Fruit fly (Drosophila melanogaster) whole organism, wandering third instar larva: ENCODE data around the gene TfIIEbeta.

ENCODE experiments used
- Dfd ChIP-seq: fragments of >200 bp; optimal IDR thresholded peaks from 2 replicates; lab custom pipeline; 2017; ENCODE audit warnings: missing biosample characterization, missing genetic modification characterization
- Hnf4 ChIP-seq: fragments of 200-800 bp; sonication (Bioruptor generic); optimal IDR thresholded peaks from 2 replicates; lab custom pipeline; 2016; ENCODE audit warnings: missing biosample characterization, mild to moderate bottlenecking, missing genetic modification characterization
- Vsx2 ChIP-seq: fragments of 200-300, 225-300 bp; sonication (Bioruptor generic); optimal IDR thresholded peaks from 2 replicates; lab custom pipeline; 2018; ENCODE audit warnings: missing biosample characterization, missing genetic modification characterization; ENCODE audit not compliant: partially characterized antibody
- dl ChIP-seq, 2 experiments: fragments of 175-275, 200-275 bp in 1 of 2; fragments of 200-275 bp in 1 of 2; sonication (Bioruptor generic); optimal IDR thresholded peaks; lab custom pipeline; 2018; ENCODE audit warnings: mild to moderate bottlenecking in 2 of 2, missing biosample characterization in 2 of 2, missing genetic modification characterization in 2 of 2, moderate library complexity in 2 of 2; ENCODE audit not compliant: partially characterized antibody in 2 of 2, insufficient read depth in 1 of 2
- ey ChIP-seq: fragments of 200-800 bp; sonication (Bioruptor generic); optimal IDR thresholded peaks from 2 replicates; lab custom pipeline; 2016; ENCODE audit warnings: missing biosample characterization, missing genetic modification characterization
- lola ChIP-seq: fragments of >200 bp; optimal IDR thresholded peaks from 2 replicates; lab custom pipeline; 2017; ENCODE audit warnings: missing biosample characterization, missing genetic modification characterization

DNA sequence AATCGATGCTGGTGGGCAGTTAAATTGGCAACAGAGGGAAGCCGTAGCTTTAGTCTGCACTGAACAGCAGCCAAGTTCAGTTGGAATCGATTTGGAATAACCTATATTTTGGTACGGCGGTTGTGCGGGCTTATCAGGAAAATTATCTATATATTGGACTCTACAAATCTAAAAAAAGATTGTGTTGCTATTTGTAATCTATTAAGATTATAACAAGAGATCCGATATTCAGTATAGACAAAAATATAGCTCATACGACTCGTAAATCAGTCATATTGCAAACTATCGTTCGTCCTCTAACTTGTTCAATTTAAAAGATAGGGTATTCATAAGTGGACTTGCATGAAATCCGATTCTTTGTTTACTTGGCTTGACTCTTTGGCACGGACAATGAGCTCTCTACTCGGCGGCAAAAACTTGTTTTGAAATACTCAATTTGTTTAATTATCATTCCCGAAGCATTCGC, 1.8 kb downstream of the TfIIEbeta start, which contains the start of gene Hexo1:
- no peak for TF ChIP-seq dl (GFP tag; optimal IDR thresholded peaks at IDR 0.05; lab: Kevin White, UChicago; ENCODE audit: insufficient read depth in 1 of 2, partially characterized antibody in 2 of 2)
- no peak for TF ChIP-seq Vsx2 (GFP tag; lab: Kevin White, UChicago)
- no peak for TF ChIP-seq Dfd (GFP tag; lab: Kevin White, UChicago)
- no peak for TF ChIP-seq lola (GFP tag; lab: Kevin White, UChicago)
- TF ChIP-seq ey (GFP tag; lab: Kevin White, UChicago) = peak; percentile 65
- no peak for TF ChIP-seq Hnf4 (GFP tag; lab: Kevin White, UChicago)
